Fruit fly (Drosophila melanogaster) whole organism, adult: ENCODE results near the gene CG14451.
"Not testable (repeated sequence)": the region's sequence is repeated elsewhere in the genome, so short reads cannot be mapped to it uniquely, and the experiment has no call there.

Source experiments
- CG33017 ChIP-seq: fragments of 200-800 bp; sonication (Bioruptor generic); optimal IDR thresholded peaks from 2 replicates; lab custom pipeline; 2018; ENCODE audit warnings: missing biosample characterization, mild to moderate bottlenecking, missing genetic modification characterization, moderate library complexity
- CG5204 ChIP-seq: fragments of 200-800 bp; sonication (Bioruptor generic); optimal IDR thresholded peaks from 2 replicates; lab custom pipeline; 2016; ENCODE audit warnings: missing biosample characterization, missing genetic modification characterization
- bab1 ChIP-seq: fragments of 200-800 bp; sonication (Bioruptor generic); optimal IDR thresholded peaks from 3 replicates; lab custom pipeline; 2019; ENCODE audit warnings: missing biosample characterization, mild to moderate bottlenecking, missing genetic modification characterization, moderate library complexity
- ovo ChIP-seq: fragments of 200-800 bp; sonication (Bioruptor generic); optimal IDR thresholded peaks from 2 replicates; lab custom pipeline; 2016; ENCODE audit warnings: missing biosample characterization, missing genetic modification characterization
- pad ChIP-seq: fragments of 200-800 bp; sonication (Bioruptor generic); optimal IDR thresholded peaks from 3 replicates; lab custom pipeline; 2017; ENCODE audit warnings: missing biosample characterization, missing genetic modification characterization, mild to moderate bottlenecking, moderate library complexity, missing genetic modification reagents

DNA sequence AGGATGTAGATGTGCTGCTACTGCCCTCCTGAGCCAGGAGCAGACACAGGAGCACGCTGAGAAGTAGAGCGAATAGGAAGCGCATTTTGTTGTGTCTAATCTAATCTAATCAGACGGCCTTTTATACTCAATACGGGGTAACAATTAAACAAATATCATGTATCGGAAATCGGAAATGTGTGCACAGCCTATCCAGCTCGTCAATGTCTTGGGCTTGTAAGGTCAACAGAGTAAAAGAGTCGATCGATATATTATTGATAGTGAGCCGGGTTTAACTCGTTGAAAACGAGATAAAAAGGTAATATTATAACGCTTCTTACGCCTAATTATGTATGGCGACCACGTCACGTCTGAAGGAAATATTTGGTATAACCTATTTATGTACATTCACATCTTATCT, 29.5 kb downstream of the CG14451 start, which contains the start of gene CG14454:
- TF ChIP-seq bab1; pad (GFP tag; lab: Kevin White, UChicago); CG5204 (GFP tag; lab: Kevin White, UChicago); CG33017 (tag; lab: Kevin White, UChicago); ovo: not testable (repeated sequence)
